Worm (Caenorhabditis elegans): ENCODE results near the gene tbc-7.

DNA sequence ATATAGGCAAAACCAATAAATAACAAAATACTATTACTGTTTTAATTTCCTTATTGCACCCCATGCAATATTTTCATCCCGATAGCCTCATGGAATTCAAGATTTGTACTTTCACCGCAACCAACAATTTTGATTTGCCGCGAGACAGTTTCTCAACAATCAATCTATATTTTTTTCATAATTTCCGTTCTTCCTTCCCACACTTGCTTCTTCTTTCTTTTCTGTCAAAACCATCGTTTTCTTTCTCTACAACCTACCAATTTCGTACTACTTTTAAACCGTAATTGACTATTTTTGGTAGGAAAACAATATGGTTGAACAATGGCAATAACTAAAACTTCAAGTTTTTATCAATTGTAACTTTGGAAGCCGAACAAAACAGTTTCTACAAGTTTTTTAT is 13.8 kb downstream of the tbc-7 start, which contains the start of gene C31H2.14:
- TF ChIP-seq dve-1 (tag; optimal IDR thresholded peaks at IDR 0.05) (no peak), ama-1 (optimal IDR thresholded peaks at IDR 0.05) (no peak), unc-55 (GFP tag; optimal IDR thresholded peaks at IDR 0.05) (no peak), fkh-10 (GFP tag; optimal IDR thresholded peaks at IDR 0.05) (no peak), pqm-1 (tag; optimal IDR thresholded peaks at IDR 0.05) (no peak), unc-42 (tag; optimal IDR thresholded peaks at IDR 0.05) (no peak), nhr-11 (tag; optimal IDR thresholded peaks at IDR 0.05) (no peak), Y22D7AL.16 (tag; optimal IDR thresholded peaks at IDR 0.05) (no peak), dmd-4 (tag; optimal IDR thresholded peaks at IDR 0.05; ENCODE audit: borderline replicate concordance) (no peak), ceh-9 (tag; optimal IDR thresholded peaks at IDR 0.05) (no peak)
